Fruit fly (Drosophila melanogaster) whole organism, prepupa: ENCODE measurements around the gene eIF3h.

Source experiments
- Blimp-1 ChIP-seq: fragments of 200-800 bp; sonication (Bioruptor generic); optimal IDR thresholded peaks from 3 replicates; lab custom pipeline; 2017; ENCODE audit warnings: missing biosample characterization, missing genetic modification characterization, mild to moderate bottlenecking, moderate library complexity, missing genetic modification reagents
- CG10631 ChIP-seq: fragments of 200-800 bp; sonication (Bioruptor generic); optimal IDR thresholded peaks from 2 replicates; lab custom pipeline; 2016; ENCODE audit warnings: missing biosample characterization, missing genetic modification characterization
- CG10669 ChIP-seq: fragments of 200-800 bp; sonication (Bioruptor generic); optimal IDR thresholded peaks from 3 replicates; lab custom pipeline; 2018; ENCODE audit warnings: missing biosample characterization, mild to moderate bottlenecking, missing genetic modification characterization, moderate library complexity
- CG11294 ChIP-seq: fragments of 200-800 bp; sonication (Bioruptor generic); IDR thresholded peaks from 2 replicates; pipeline ENCODE4 v1.3.6; 2022; ENCODE audit warnings: missing biosample characterization, missing genetic modification characterization
- CG11762 ChIP-seq: fragments of 200-800 bp; sonication (Bioruptor generic); optimal IDR thresholded peaks from 3 replicates; lab custom pipeline; 2016; ENCODE audit warnings: missing biosample characterization, missing genetic modification characterization; ENCODE audit not compliant: insufficient read depth
- CG11902 ChIP-seq: fragments of 200-800 bp; sonication (Bioruptor generic); optimal IDR thresholded peaks from 3 replicates; lab custom pipeline; 2016; ENCODE audit warnings: missing biosample characterization, missing genetic modification characterization
- CG15336 ChIP-seq: fragments of 200-800 bp; sonication (Bioruptor generic); IDR thresholded peaks from 2 replicates; pipeline ENCODE4 v1.3.6; 2022; ENCODE audit warnings: missing biosample characterization, missing genetic modification characterization
- CG16779 ChIP-seq: fragments of 200-800 bp; sonication (Bioruptor generic); optimal IDR thresholded peaks from 3 replicates; lab custom pipeline; 2017; ENCODE audit warnings: missing biosample characterization, mild to moderate bottlenecking, missing genetic modification characterization
- CG32006 ChIP-seq: fragments of 200-800 bp; sonication (Bioruptor generic); optimal IDR thresholded peaks from 3 replicates; lab custom pipeline; 2017; ENCODE audit warnings: missing biosample characterization, mild to moderate bottlenecking, missing genetic modification characterization
- CG34406 ChIP-seq: fragments of 200-800 bp; sonication (Bioruptor generic); optimal IDR thresholded peaks from 3 replicates; lab custom pipeline; 2016; ENCODE audit warnings: missing biosample characterization, missing genetic modification characterization
- CG3919 ChIP-seq: fragments of 200-800 bp; sonication (Bioruptor generic); optimal IDR thresholded peaks from 3 replicates; lab custom pipeline; 2016; ENCODE audit warnings: missing biosample characterization, missing genetic modification characterization
- CG4318 ChIP-seq: fragments of 200-800 bp; sonication (Bioruptor generic); optimal IDR thresholded peaks from 3 replicates; lab custom pipeline; 2017; ENCODE audit warnings: missing biosample characterization, mild to moderate bottlenecking, missing genetic modification characterization
- CG6163 ChIP-seq: fragments of 200-800 bp; sonication (Bioruptor generic); IDR thresholded peaks from 3 replicates; pipeline ENCODE4 v1.3.6; 2022; ENCODE audit warnings: missing biosample characterization, missing genetic modification characterization
- CG6276 ChIP-seq: fragments of 200-800 bp; sonication (Bioruptor generic); optimal IDR thresholded peaks from 2 replicates; lab custom pipeline; 2017; ENCODE audit warnings: missing biosample characterization, mild to moderate bottlenecking, missing genetic modification characterization
- CG6792 ChIP-seq: fragments of 200-800 bp; sonication (Bioruptor generic); optimal IDR thresholded peaks from 3 replicates; lab custom pipeline; 2016; ENCODE audit warnings: missing biosample characterization, missing genetic modification characterization
- CG6808 ChIP-seq: fragments of 200-800 bp; sonication (Bioruptor generic); optimal IDR thresholded peaks from 3 replicates; lab custom pipeline; 2017; ENCODE audit warnings: missing biosample characterization, missing genetic modification characterization, mild to moderate bottlenecking, moderate library complexity, missing genetic modification reagents
- CG6854 ChIP-seq: fragments of 200-800 bp; sonication (Bioruptor generic); optimal IDR thresholded peaks from 2 replicates; lab custom pipeline; 2017; ENCODE audit warnings: missing biosample characterization, mild to moderate bottlenecking, missing genetic modification characterization
- CG7368 ChIP-seq: fragments of 200-800 bp; sonication (Bioruptor generic); optimal IDR thresholded peaks from 3 replicates; lab custom pipeline; 2016; ENCODE audit warnings: missing biosample characterization, missing genetic modification characterization
- CG8319 ChIP-seq: fragments of 200-800 bp; sonication (Bioruptor generic); optimal IDR thresholded peaks from 3 replicates; lab custom pipeline; 2016; ENCODE audit warnings: missing biosample characterization, missing genetic modification characterization
- CG8632 ChIP-seq: fragments of 200-800 bp; sonication (Bioruptor generic); optimal IDR thresholded peaks from 3 replicates; lab custom pipeline; 2016; ENCODE audit warnings: missing biosample characterization, missing genetic modification characterization
- Eip78C ChIP-seq: fragments of 200-800 bp; sonication (Bioruptor generic); peaks from one replicate; lab custom pipeline; 2016; ENCODE audit warnings: missing biosample characterization, missing genetic modification characterization
- Eip93F ChIP-seq: fragments of 200-800 bp; sonication (Bioruptor generic); optimal IDR thresholded peaks from 2 replicates; lab custom pipeline; 2016; ENCODE audit warnings: missing biosample characterization, mild to moderate bottlenecking, missing genetic modification characterization
- Ets21C ChIP-seq: fragments of 200-800 bp; sonication (Bioruptor generic); optimal IDR thresholded peaks from 3 replicates; lab custom pipeline; 2016; ENCODE audit warnings: missing biosample characterization, missing genetic modification characterization
- Ets96B ChIP-seq: fragments of 200-800 bp; optimal IDR thresholded peaks from 2 replicates; lab custom pipeline; 2019; ENCODE audit warnings: missing biosample characterization, mild to moderate bottlenecking, missing genetic modification characterization, moderate library complexity
- Gug ChIP-seq: fragments of 200-800 bp; sonication (Bioruptor generic); IDR thresholded peaks from 2 replicates; pipeline ENCODE4 v1.3.6; 2022; ENCODE audit warnings: missing biosample characterization, missing genetic modification characterization
- Hr38 ChIP-seq: sonication (Bioruptor generic); optimal IDR thresholded peaks from 2 replicates; lab custom pipeline; 2016; ENCODE audit warnings: missing biosample characterization, missing genetic modification characterization
- Hr39 ChIP-seq: fragments of 200-800 bp; sonication (Bioruptor generic); optimal IDR thresholded peaks from 2 replicates; lab custom pipeline; 2016; ENCODE audit warnings: missing biosample characterization, missing genetic modification characterization
- Hr4 ChIP-seq: fragments of 200-800 bp; sonication (Bioruptor generic); optimal IDR thresholded peaks from 3 replicates; lab custom pipeline; 2016; ENCODE audit warnings: missing biosample characterization, missing genetic modification characterization
- Lpt ChIP-seq: fragments of 200-800 bp; sonication (Bioruptor generic); optimal IDR thresholded peaks from 3 replicates; lab custom pipeline; 2016; ENCODE audit warnings: missing biosample characterization, missing genetic modification characterization
- OdsH ChIP-seq: fragments of 200-800 bp; sonication (Bioruptor generic); optimal IDR thresholded peaks from 3 replicates; lab custom pipeline; 2016; ENCODE audit warnings: missing biosample characterization, missing genetic modification characterization
- Smox ChIP-seq: fragments of 200-800 bp; sonication (Bioruptor generic); optimal IDR thresholded peaks from 3 replicates; lab custom pipeline; 2016; ENCODE audit warnings: missing biosample characterization, missing genetic modification characterization
- Sox102F ChIP-seq: fragments of 200-800 bp; sonication (Bioruptor generic); optimal IDR thresholded peaks from 2 replicates; lab custom pipeline; 2016; ENCODE audit warnings: missing biosample characterization, mild to moderate bottlenecking, missing genetic modification characterization
- Sox14 ChIP-seq: fragments of 200-800 bp; sonication (Bioruptor generic); optimal IDR thresholded peaks from 3 replicates; lab custom pipeline; 2016; ENCODE audit warnings: missing biosample characterization, missing genetic modification characterization
- achi ChIP-seq: fragments of 200-800 bp; sonication (Bioruptor generic); optimal IDR thresholded peaks from 3 replicates; lab custom pipeline; 2016; ENCODE audit warnings: missing biosample characterization, missing genetic modification characterization
- cyc ChIP-seq: fragments of 200-800 bp; sonication (Bioruptor generic); optimal IDR thresholded peaks from 3 replicates; lab custom pipeline; 2016; ENCODE audit warnings: missing biosample characterization, missing genetic modification characterization
- dac ChIP-seq: fragments of 200-800 bp; sonication (Bioruptor generic); optimal IDR thresholded peaks from 2 replicates; lab custom pipeline; 2017; ENCODE audit warnings: missing biosample characterization, mild to moderate bottlenecking, missing genetic modification characterization
- dsx ChIP-seq: fragments of 200-800 bp; optimal IDR thresholded peaks from 3 replicates; lab custom pipeline; 2019; ENCODE audit warnings: missing biosample characterization, mild to moderate bottlenecking, missing genetic modification characterization, moderate library complexity; ENCODE audit not compliant: poor library complexity, severe bottlenecking
- eg ChIP-seq: fragments of 200-800 bp; sonication (Bioruptor generic); IDR thresholded peaks from 3 replicates; pipeline ENCODE4 v1.3.6; 2022; ENCODE audit warnings: missing biosample characterization, missing genetic modification characterization
- esn ChIP-seq: fragments of 200-800 bp; sonication (Bioruptor generic); optimal IDR thresholded peaks from 2 replicates; lab custom pipeline; 2016; ENCODE audit warnings: missing biosample characterization, mild to moderate bottlenecking, missing genetic modification characterization, moderate library complexity
- lz ChIP-seq: fragments of 200-800 bp; sonication (Bioruptor generic); optimal IDR thresholded peaks from 3 replicates; lab custom pipeline; 2016; ENCODE audit warnings: missing biosample characterization, missing genetic modification characterization
- net ChIP-seq: fragments of 200-800 bp; sonication (Bioruptor generic); optimal IDR thresholded peaks from 3 replicates; lab custom pipeline; 2016; ENCODE audit warnings: missing biosample characterization, missing genetic modification characterization
- pdm3 ChIP-seq: fragments of 200-800 bp; sonication (Bioruptor generic); optimal IDR thresholded peaks from 3 replicates; lab custom pipeline; 2016; ENCODE audit warnings: missing biosample characterization, missing genetic modification characterization
- svp ChIP-seq: fragments of 200-800 bp; sonication (Bioruptor generic); peaks from one replicate; lab custom pipeline; 2016; ENCODE audit warnings: missing biosample characterization, missing genetic modification characterization
- topi ChIP-seq: fragments of 200-800 bp; sonication (Bioruptor generic); optimal IDR thresholded peaks from 3 replicates; lab custom pipeline; 2016; ENCODE audit warnings: missing biosample characterization, missing genetic modification characterization
- vri ChIP-seq: fragments of 200-800 bp; sonication (Bioruptor generic); optimal IDR thresholded peaks from 3 replicates; lab custom pipeline; 2016; ENCODE audit warnings: missing biosample characterization, mild to moderate bottlenecking, missing genetic modification characterization

Gene eIF3h

dm6 chr2L:5092992-5093695, 40.2 kb upstream of the eIF3h start, which contains the start of gene Pgant5 (continued):
- TF ChIP-seq achi = no peak
- peak; percentile 30; the same call in 1 of the 2 replicates for TF ChIP-seq CG15336 (GFP tag; lab: Robert Waterston, UW)
- TF ChIP-seq pdm3 (GFP tag; lab: Kevin White, UChicago) = no peak
- TF ChIP-seq CG4318 = no peak
- TF ChIP-seq CG8319 (GFP tag; lab: Kevin White, UChicago) = no peak
- TF ChIP-seq Smox (GFP tag; lab: Kevin White, UChicago) = no peak
- peak; percentile 39 for TF ChIP-seq vri
- no peak for TF ChIP-seq Blimp-1 (GFP tag; lab: Kevin White, UChicago)
- TF ChIP-seq CG34406 = no peak
- TF ChIP-seq dac (GFP tag; lab: Kevin White, UChicago) = no peak
- TF ChIP-seq eg (GFP tag; lab: Robert Waterston, UW) = peak; percentile 32; the same call in 1 of the 3 replicates
- TF ChIP-seq Sox14 (GFP tag; lab: Kevin White, UChicago) = peak; percentile 27

dm6 chr2L:5092597-5092991, 39.7 kb upstream of the eIF3h start:
- TF ChIP-seq net (GFP tag; lab: Kevin White, UChicago) (no peak), cyc (GFP tag; lab: Kevin White, UChicago) (no peak), CG7368 (GFP tag; lab: Kevin White, UChicago) (no peak)

dm6 chr2L:5092145-5092544, 39.3 kb upstream of the eIF3h start:
- no peak for TF ChIP-seq CG8632
- no peak for TF ChIP-seq CG11762
- no peak for TF ChIP-seq Eip93F (GFP tag; lab: Kevin White, UChicago)
- TF ChIP-seq CG32006 (GFP tag; lab: Kevin White, UChicago) = peak; percentile 20
- no peak for TF ChIP-seq CG6276 (GFP tag; lab: Kevin White, UChicago)
- TF ChIP-seq Hr4 (GFP tag; lab: Kevin White, UChicago) = peak; percentile 20
- peak; percentile 38; the same call in 1 of the 3 replicates for TF ChIP-seq CG6163 (GFP tag; lab: Robert Waterston, UW)
- no peak for TF ChIP-seq dac (GFP tag; lab: Kevin White, UChicago)
- TF ChIP-seq dsx (GFP tag; lab: Kevin White, UChicago) = no peak
- peak; percentile 48 for TF ChIP-seq pdm3 (GFP tag; lab: Kevin White, UChicago)
- peak; percentile 43 for TF ChIP-seq OdsH (GFP tag; lab: Kevin White, UChicago)
- TF ChIP-seq Ets96B = peak; percentile 12
- peak; percentile 32 for TF ChIP-seq lz
- peak; percentile 23 for TF ChIP-seq CG10631 (GFP tag; lab: Kevin White, UChicago)
- no peak for TF ChIP-seq CG16779 (tag; lab: Kevin White, UChicago)
- peak; percentile 39 for TF ChIP-seq Hr39 (GFP tag; lab: Kevin White, UChicago)
- peak; percentile 26 for TF ChIP-seq CG11902 (GFP tag; lab: Kevin White, UChicago)
- no peak for TF ChIP-seq CG6854 (GFP tag; lab: Kevin White, UChicago)
- peak; percentile 68 for TF ChIP-seq Eip78C
- TF ChIP-seq Smox (GFP tag; lab: Kevin White, UChicago) = peak; percentile 1
- TF ChIP-seq CG3919 (GFP tag; lab: Kevin White, UChicago) = no peak
- peak; percentile 30 for TF ChIP-seq CG10669 (GFP tag; lab: Kevin White, UChicago)
- TF ChIP-seq svp = peak; percentile 92
- TF ChIP-seq vri = no peak
- TF ChIP-seq CG11294 (GFP tag; lab: Robert Waterston, UW) = no peak
- no peak for TF ChIP-seq Gug
- TF ChIP-seq Sox102F = no peak
- no peak for TF ChIP-seq CG7368 (GFP tag; lab: Kevin White, UChicago)
- TF ChIP-seq Hr38 (GFP tag; lab: Kevin White, UChicago) = no peak
- no peak for TF ChIP-seq CG6792 (GFP tag; lab: Kevin White, UChicago)
- peak; percentile 29 for TF ChIP-seq CG6808
- TF ChIP-seq Blimp-1 (GFP tag; lab: Kevin White, UChicago) = no peak
- peak; percentile 20 for TF ChIP-seq Sox14 (GFP tag; lab: Kevin White, UChicago)
- TF ChIP-seq Lpt = no peak
- TF ChIP-seq topi = no peak
- TF ChIP-seq CG8319 (GFP tag; lab: Kevin White, UChicago) = no peak
- no peak for TF ChIP-seq Ets21C (GFP tag; lab: Kevin White, UChicago)
- no peak for TF ChIP-seq cyc (GFP tag; lab: Kevin White, UChicago)
- TF ChIP-seq esn = peak; percentile 38
- no peak for TF ChIP-seq CG4318
- TF ChIP-seq eg (GFP tag; lab: Robert Waterston, UW) = no peak
- no peak for TF ChIP-seq net (GFP tag; lab: Kevin White, UChicago)
